Fruit fly (Drosophila melanogaster) whole organism, embryonic: ENCODE data around the gene Cka.
A peak's percentile ranks its signal among the peaks of the same experiment; 100 is the strongest.

ENCODE experiments used
- ATbp ChIP-seq: fragments of 200-800 bp; sonication (Bioruptor generic); optimal IDR thresholded peaks from 2 replicates; lab custom pipeline; 2017; ENCODE audit warnings: missing biosample characterization, mild to moderate bottlenecking, missing genetic modification characterization, missing genetic modification reagents
- CG10366 ChIP-seq: fragments of 200-800 bp; sonication (Bioruptor generic); IDR thresholded peaks from 2 replicates; pipeline ENCODE4 v1.3.6; 2022; ENCODE audit warnings: missing biosample characterization, missing genetic modification characterization
- CG10431 ChIP-seq: fragments of 200-800 bp; sonication (Bioruptor generic); optimal IDR thresholded peaks from 3 replicates; lab custom pipeline; 2018; ENCODE audit warnings: missing biosample characterization, mild to moderate bottlenecking, missing genetic modification characterization
- CG17385 ChIP-seq: fragments of 200-800 bp; sonication (Bioruptor generic); optimal IDR thresholded peaks from 3 replicates; lab custom pipeline; 2018; ENCODE audit warnings: missing biosample characterization, mild to moderate bottlenecking, missing genetic modification characterization
- CG17568 ChIP-seq: fragments of 200-800 bp; sonication (Bioruptor generic); optimal IDR thresholded peaks from 2 replicates; lab custom pipeline; 2018; ENCODE audit warnings: missing biosample characterization, mild to moderate bottlenecking, missing genetic modification characterization, moderate library complexity
- CG32772 ChIP-seq: fragments of 200-800 bp; sonication (Bioruptor generic); IDR thresholded peaks from 2 replicates; pipeline ENCODE4 v1.3.6; 2022; ENCODE audit warnings: missing biosample characterization, missing genetic modification characterization
- CG33213 ChIP-seq: fragments of 200-800 bp; sonication (Bioruptor generic); optimal IDR thresholded peaks from 3 replicates; lab custom pipeline; 2016; ENCODE audit warnings: missing biosample characterization, missing genetic modification characterization
- CG34376 ChIP-seq: fragments of 200-800 bp; sonication (Bioruptor generic); optimal IDR thresholded peaks from 2 replicates; lab custom pipeline; 2018; ENCODE audit warnings: missing biosample characterization, mild to moderate bottlenecking, missing genetic modification characterization
- CG3838 ChIP-seq: fragments of 200-800 bp; sonication (Bioruptor generic); optimal IDR thresholded peaks from 3 replicates; lab custom pipeline; 2016; ENCODE audit warnings: missing biosample characterization, missing genetic modification characterization
- CG43689 ChIP-seq: fragments of 200-800 bp; sonication (Bioruptor generic); IDR thresholded peaks from 2 replicates; pipeline ENCODE4 v1.3.6; 2022; ENCODE audit warnings: missing biosample characterization, missing genetic modification characterization
- CG4424 ChIP-seq: fragments of 200-800 bp; sonication (Bioruptor generic); optimal IDR thresholded peaks from 3 replicates; lab custom pipeline; 2016; ENCODE audit warnings: missing biosample characterization, missing genetic modification characterization
- CG6689 ChIP-seq: fragments of 200-800 bp; sonication (Bioruptor generic); IDR thresholded peaks from 2 replicates; pipeline ENCODE4 v1.3.6; 2022; ENCODE audit warnings: missing biosample characterization, missing genetic modification characterization
- CG9797 ChIP-seq: fragments of 200-800 bp; sonication (Bioruptor generic); optimal IDR thresholded peaks from 3 replicates; lab custom pipeline; 2018; ENCODE audit warnings: missing biosample characterization, mild to moderate bottlenecking, missing genetic modification characterization
- Camta ChIP-seq: fragments of 200-800 bp; sonication (Bioruptor generic); optimal IDR thresholded peaks from 2 replicates; lab custom pipeline; 2016; ENCODE audit warnings: missing biosample characterization, missing genetic modification characterization
- D19A ChIP-seq: fragments of 200-800 bp; optimal IDR thresholded peaks from 3 replicates; lab custom pipeline; 2019; ENCODE audit warnings: missing biosample characterization, mild to moderate bottlenecking, missing genetic modification characterization, moderate library complexity
- E2f1 ChIP-seq: fragments of 200-800 bp; sonication (Bioruptor generic); IDR thresholded peaks from 2 replicates; pipeline ENCODE4 v1.3.6; 2022; ENCODE audit warnings: missing biosample characterization, missing genetic modification characterization
- E2f2 ChIP-seq: fragments of 200-800 bp; sonication (Bioruptor generic); IDR thresholded peaks from 2 replicates; pipeline ENCODE4 v1.3.6; 2022; ENCODE audit warnings: missing biosample characterization, missing genetic modification characterization
- Hr78 ChIP-seq, 2 experiments: fragments of 200-800 bp in 1 of 2; fragments of >200 bp in 1 of 2; sonication (Bioruptor generic) in 1 of 2; optimal IDR thresholded peaks; 2 replicates each; lab custom pipeline; 2017 to 2019; ENCODE audit warnings: missing biosample characterization in 2 of 2, missing genetic modification characterization in 2 of 2, mild to moderate bottlenecking in 1 of 2, moderate library complexity in 1 of 2
- Med ChIP-seq: fragments of 200-800 bp; sonication (Bioruptor generic); peaks from one replicate; lab custom pipeline; 2016; ENCODE audit warnings: missing biosample characterization, missing genetic modification characterization, mild to moderate bottlenecking, inconsistent platforms, moderate library complexity
- Ptx1 ChIP-seq: fragments of 200-800 bp; sonication (Bioruptor generic); IDR thresholded peaks from 2 replicates; pipeline ENCODE4 v1.3.6; 2022; ENCODE audit warnings: missing biosample characterization, missing genetic modification characterization
- Rfx ChIP-seq: fragments of 200-800 bp; sonication (Bioruptor generic); IDR thresholded peaks from 2 replicates; pipeline ENCODE4 v1.3.6; 2022; ENCODE audit warnings: missing biosample characterization, missing genetic modification characterization
- Scr ChIP-seq: fragments of 200-800 bp; sonication (Bioruptor generic); IDR thresholded peaks from 2 replicates; pipeline ENCODE4 v1.3.6; 2022; ENCODE audit warnings: missing biosample characterization, missing genetic modification characterization; ENCODE audit not compliant: partially characterized antibody
- Sox102F ChIP-seq: fragments of 200-800 bp; sonication (Bioruptor generic); optimal IDR thresholded peaks from 2 replicates; lab custom pipeline; 2018; ENCODE audit warnings: missing biosample characterization, mild to moderate bottlenecking, missing genetic modification characterization, moderate library complexity
- bsh ChIP-seq, 2 experiments: fragments of 200-800 bp; sonication (Bioruptor generic); optimal IDR thresholded peaks; 2 replicates each; lab custom pipeline; 2017 to 2018; ENCODE audit warnings: mild to moderate bottlenecking in 2 of 2, missing biosample characterization in 2 of 2, missing genetic modification characterization in 2 of 2, moderate library complexity in 1 of 2
- ftz-f1 ChIP-seq: fragments of 200-800 bp; sonication (Bioruptor generic); optimal IDR thresholded peaks from 2 replicates; lab custom pipeline; 2016; ENCODE audit warnings: missing biosample characterization, missing genetic modification characterization
- hkb ChIP-seq, 2 experiments: fragments of 200-800 bp in 1 of 2; fragments of >200 bp in 1 of 2; sonication (Bioruptor generic) in 1 of 2; IDR thresholded peaks in 1 of 2; optimal IDR thresholded peaks in 1 of 2; 2 replicates each; pipeline versions ENCODE4 v1.3.6 to Lab custom; 2017 to 2022; ENCODE audit warnings: missing biosample characterization in 1 of 2, missing genetic modification characterization in 1 of 2
- lmd ChIP-seq: fragments of 200-800 bp; sonication (Bioruptor generic); IDR thresholded peaks from 2 replicates; pipeline ENCODE4 v1.3.6; 2022; ENCODE audit warnings: missing biosample characterization, missing genetic modification characterization
- p53 ChIP-seq: fragments of 200-800 bp; sonication (Bioruptor generic); optimal IDR thresholded peaks from 2 replicates; lab custom pipeline; 2016; ENCODE audit warnings: missing biosample characterization, missing genetic modification characterization
- ranshi ChIP-seq: fragments of 200-800 bp; sonication (Bioruptor generic); IDR thresholded peaks from 2 replicates; pipeline ENCODE4 v1.3.6; 2022; ENCODE audit warnings: missing biosample characterization, missing genetic modification characterization
- schlank ChIP-seq: fragments of 200-800 bp; sonication (Bioruptor generic); optimal IDR thresholded peaks from 2 replicates; lab custom pipeline; 2018; ENCODE audit warnings: missing biosample characterization, mild to moderate bottlenecking, missing genetic modification characterization
- sna ChIP-seq: fragments of 200-800 bp; sonication (Bioruptor generic); IDR thresholded peaks from 2 replicates; pipeline ENCODE4 v1.3.6; 2022; ENCODE audit warnings: missing biosample characterization, missing genetic modification characterization; ENCODE audit not compliant: partially characterized antibody
- sqz ChIP-seq: fragments of 200-800 bp; sonication (Bioruptor generic); optimal IDR thresholded peaks from 3 replicates; lab custom pipeline; 2018; ENCODE audit warnings: missing biosample characterization, mild to moderate bottlenecking, missing genetic modification characterization
- tgo ChIP-seq: fragments of 200-800 bp; sonication (Bioruptor generic); IDR thresholded peaks from 3 replicates; pipeline ENCODE4 v1.3.6; 2022; ENCODE audit warnings: missing biosample characterization, missing genetic modification characterization
- tna ChIP-seq: fragments of 200-800 bp; sonication (Bioruptor generic); IDR thresholded peaks from 2 replicates; pipeline ENCODE4 v1.3.6; 2022; ENCODE audit warnings: missing biosample characterization, missing genetic modification characterization; ENCODE audit not compliant: partially characterized antibody
- vfl ChIP-seq: fragments of 200-800 bp; sonication (Bioruptor generic); optimal IDR thresholded peaks from 2 replicates; lab custom pipeline; 2016; ENCODE audit warnings: missing biosample characterization, missing genetic modification characterization
- yki ChIP-seq: fragments of >200 bp; optimal IDR thresholded peaks from 3 replicates; lab custom pipeline; 2018

Cka gene

dm6 chr2L:8009283-8010211 is 21.0 kb upstream of the Cka start, which contains the start of gene CG12560 (continued):
- TF ChIP-seq CG32772 (GFP tag; lab: Robert Waterston, UW), result peak; percentile 68
- TF ChIP-seq CG17385 (GFP tag; lab: Kevin White, UChicago), result peak; percentile 21
- peak; percentile 43; the same call in 1 of the 3 replicates for TF ChIP-seq tgo
- peak; percentile 18; the same call in 1 of the 2 replicates for TF ChIP-seq CG10366
- peak in 1 of 2 experiments; percentile 27 for TF ChIP-seq bsh (GFP tag; optimal IDR thresholded peaks at IDR 0.05; lab: Kevin White, UChicago)
- TF ChIP-seq CG6689 (GFP tag; lab: Robert Waterston, UW), result peak; percentile 23; the same call in 1 of the 2 replicates
- TF ChIP-seq D19A, result peak; percentile 16
- TF ChIP-seq CG43689 (GFP tag; lab: Robert Waterston, UW), result peak; percentile 33; the same call in 1 of the 2 replicates
- no peak for TF ChIP-seq p53
- TF ChIP-seq CG3838 (GFP tag; lab: Kevin White, UChicago), result peak; percentile 15
- TF ChIP-seq ATbp (GFP tag; lab: Kevin White, UChicago), result peak; percentile 4
- TF ChIP-seq CG17568 (GFP tag; lab: Kevin White, UChicago), result peak; percentile 45
- no peak for TF ChIP-seq yki
- TF ChIP-seq tna, result peak; percentile 40; the same call in 1 of the 2 replicates
- TF ChIP-seq CG4424 (GFP tag; lab: Kevin White, UChicago), result no peak
- peak; percentile 18; the same call in 1 of the 2 replicates for TF ChIP-seq E2f2 (GFP tag; lab: Robert Waterston, UW)
- TF ChIP-seq ftz-f1 (GFP tag; lab: Kevin White, UChicago), result peak; percentile 80
- peak; percentile 14 for TF ChIP-seq CG10431
- no peak for TF ChIP-seq CG9797 (GFP tag; lab: Kevin White, UChicago)
- peak; percentile 21; the same call in 1 of the 2 replicates for TF ChIP-seq Rfx
- TF ChIP-seq CG34376 (GFP tag; lab: Kevin White, UChicago), result peak; percentile 45
- TF ChIP-seq Ptx1 (GFP tag; lab: Robert Waterston, UW), result peak; percentile 29
- peak; percentile 2 for TF ChIP-seq vfl (GFP tag; lab: Kevin White, UChicago)
- TF ChIP-seq Hr78 (GFP tag; optimal IDR thresholded peaks at IDR 0.05; lab: Kevin White, UChicago), result no peak
- no peak for TF ChIP-seq lmd
- TF ChIP-seq ranshi, result peak; percentile 37; the same call in 1 of the 2 replicates
- peak; percentile 32 for TF ChIP-seq Sox102F (GFP tag; lab: Kevin White, UChicago)
- no peak for TF ChIP-seq sna (GFP tag; lab: Robert Waterston, UW)
- TF ChIP-seq schlank (tag; lab: Kevin White, UChicago), result no peak
- peak; percentile 33 for TF ChIP-seq Med (GFP tag; lab: Kevin White, UChicago)
- no peak for TF ChIP-seq CG33213 (GFP tag; lab: Kevin White, UChicago)
- TF ChIP-seq Scr (GFP tag; lab: Robert Waterston, UW), result 0 out of 2 replicates have a peak, but pooled peaks have one; percentile 21
- TF ChIP-seq hkb (optimal IDR thresholded peaks at IDR 0.05; lab: Kevin White, UChicago), result no peak
- 0 out of 2 replicates have a peak, but pooled peaks have one; percentile 32 for TF ChIP-seq hkb (GFP tag; IDR thresholded peaks at IDR 0.05; lab: Robert Waterston, UW)
- 0 out of 2 replicates have a peak, but pooled peaks have one; percentile 22 for TF ChIP-seq E2f1
- peak; percentile 20 for TF ChIP-seq Camta (GFP tag; lab: Kevin White, UChicago)
- peak; percentile 27 for TF ChIP-seq sqz (GFP tag; lab: Kevin White, UChicago)
